Fruit fly (Drosophila melanogaster) whole organism, embryonic: Measurements from ENCODE around the gene Cyp303a1.

Experiments
- Abd-B ChIP-seq: fragments of 200-800 bp; sonication (Bioruptor generic); optimal IDR thresholded peaks from 2 replicates; lab custom pipeline; 2018; ENCODE audit warnings: missing biosample characterization, mild to moderate bottlenecking, missing genetic modification characterization, moderate library complexity
- Bdp1 ChIP-seq: fragments of 200-800 bp; sonication (Bioruptor generic); optimal IDR thresholded peaks from 3 replicates; lab custom pipeline; 2016; ENCODE audit warnings: missing biosample characterization, missing genetic modification characterization
- CG10147 ChIP-seq: fragments of 200-800 bp; sonication (Bioruptor generic); optimal IDR thresholded peaks from 2 replicates; lab custom pipeline; 2019; ENCODE audit warnings: missing biosample characterization, mild to moderate bottlenecking, missing genetic modification characterization, moderate library complexity
- CG12104 ChIP-seq: fragments of 200-800 bp; sonication (Bioruptor generic); optimal IDR thresholded peaks from 3 replicates; lab custom pipeline; 2016; ENCODE audit warnings: missing biosample characterization, missing genetic modification characterization
- CG12236 ChIP-seq: fragments of 200-800 bp; sonication (Bioruptor generic); optimal IDR thresholded peaks from 2 replicates; lab custom pipeline; 2016; ENCODE audit warnings: missing biosample characterization, missing genetic modification characterization
- CG13424 ChIP-seq: fragments of 200-800 bp; sonication (Bioruptor generic); optimal IDR thresholded peaks from 2 replicates; lab custom pipeline; 2019; ENCODE audit warnings: missing biosample characterization, mild to moderate bottlenecking, missing genetic modification characterization, moderate library complexity
- CG15601 ChIP-seq: fragments of 200-800 bp; sonication (Bioruptor generic); optimal IDR thresholded peaks from 3 replicates; lab custom pipeline; 2019; ENCODE audit warnings: missing biosample characterization, mild to moderate bottlenecking, missing genetic modification characterization, moderate library complexity
- CG17385 ChIP-seq: fragments of 200-800 bp; sonication (Bioruptor generic); optimal IDR thresholded peaks from 3 replicates; lab custom pipeline; 2018; ENCODE audit warnings: missing biosample characterization, mild to moderate bottlenecking, missing genetic modification characterization
- CG18262 ChIP-seq: fragments of 200-800 bp; optimal IDR thresholded peaks from 3 replicates; lab custom pipeline; 2019; ENCODE audit warnings: missing biosample characterization, mild to moderate bottlenecking, missing genetic modification characterization, moderate library complexity
- CG2116 ChIP-seq: fragments of 200-800 bp; sonication (Bioruptor generic); optimal IDR thresholded peaks from 3 replicates; lab custom pipeline; 2018; ENCODE audit warnings: missing biosample characterization, mild to moderate bottlenecking, missing genetic modification characterization
- CG2199 ChIP-seq: fragments of 200-800 bp; sonication (Bioruptor generic); IDR thresholded peaks from 3 replicates; pipeline ENCODE4 v1.3.6; 2022; ENCODE audit warnings: missing biosample characterization, missing genetic modification characterization
- CG30020 ChIP-seq: fragments of 200-800 bp; optimal IDR thresholded peaks from 2 replicates; lab custom pipeline; 2019; ENCODE audit warnings: missing biosample characterization, mild to moderate bottlenecking, missing genetic modification characterization, moderate library complexity
- CG31388 ChIP-seq: fragments of 200-800 bp; sonication (Bioruptor generic); optimal IDR thresholded peaks from 2 replicates; lab custom pipeline; 2016; ENCODE audit warnings: missing biosample characterization, missing genetic modification characterization
- CG33557 ChIP-seq: fragments of 200-800 bp; sonication (Bioruptor generic); optimal IDR thresholded peaks from 2 replicates; lab custom pipeline; 2019; ENCODE audit warnings: missing biosample characterization, mild to moderate bottlenecking, missing genetic modification characterization, moderate library complexity
- CG3407 ChIP-seq: fragments of 200-800 bp; sonication (Bioruptor generic); optimal IDR thresholded peaks from 2 replicates; lab custom pipeline; 2018; ENCODE audit warnings: missing biosample characterization, mild to moderate bottlenecking, missing genetic modification characterization
- CG34376 ChIP-seq: fragments of 200-800 bp; sonication (Bioruptor generic); optimal IDR thresholded peaks from 2 replicates; lab custom pipeline; 2018; ENCODE audit warnings: missing biosample characterization, mild to moderate bottlenecking, missing genetic modification characterization
- CG7372 ChIP-seq: fragments of 200-800 bp; sonication (Bioruptor generic); IDR thresholded peaks from 2 replicates; pipeline ENCODE4 v1.3.6; 2022; ENCODE audit warnings: missing biosample characterization, missing genetic modification characterization
- CG9609 ChIP-seq: fragments of 200-800 bp; sonication (Bioruptor generic); optimal IDR thresholded peaks from 3 replicates; lab custom pipeline; 2016; ENCODE audit warnings: missing biosample characterization, missing genetic modification characterization
- CrebB ChIP-seq: fragments of 200-800 bp; sonication (Bioruptor generic); optimal IDR thresholded peaks from 3 replicates; lab custom pipeline; 2018; ENCODE audit warnings: missing biosample characterization, mild to moderate bottlenecking, missing genetic modification characterization
- Dfd ChIP-seq, 2 experiments: fragments of >200 bp; optimal IDR thresholded peaks; 2 replicates each; lab custom pipeline; 2017; ENCODE audit warnings: missing biosample characterization in 2 of 2, missing genetic modification characterization in 2 of 2
- GATAe ChIP-seq: fragments of 200-800 bp; sonication (Bioruptor generic); conservative IDR thresholded peaks from 2 replicates; pipeline ENCODE4 v1.3.6; 2022; ENCODE audit warnings: missing biosample characterization, missing genetic modification characterization
- HLH54F ChIP-seq: fragments of 200-800 bp; sonication (Bioruptor generic); optimal IDR thresholded peaks from 3 replicates; lab custom pipeline; 2016; ENCODE audit warnings: missing biosample characterization, missing genetic modification characterization
- NK7.1 ChIP-seq: fragments of 200-800 bp; sonication (Bioruptor generic); optimal IDR thresholded peaks from 3 replicates; lab custom pipeline; 2016; ENCODE audit warnings: missing biosample characterization, missing genetic modification characterization
- NfI ChIP-seq: fragments of 200-800 bp; sonication (Bioruptor generic); optimal IDR thresholded peaks from 3 replicates; lab custom pipeline; 2018; ENCODE audit warnings: missing biosample characterization, mild to moderate bottlenecking, missing genetic modification characterization, moderate library complexity
- Sox100B ChIP-seq: fragments of 200-800 bp; sonication (Bioruptor generic); optimal IDR thresholded peaks from 3 replicates; lab custom pipeline; 2018; ENCODE audit warnings: missing biosample characterization, mild to moderate bottlenecking, missing genetic modification characterization
- Ssrp ChIP-seq: fragments of 200-800 bp; sonication (Bioruptor generic); optimal IDR thresholded peaks from 2 replicates; lab custom pipeline; 2018; ENCODE audit warnings: missing biosample characterization, mild to moderate bottlenecking, missing genetic modification characterization, moderate library complexity
- Xbp1 ChIP-seq: fragments of 200-800 bp; sonication (Bioruptor generic); optimal IDR thresholded peaks from 3 replicates; lab custom pipeline; 2016; ENCODE audit warnings: missing biosample characterization, mild to moderate bottlenecking, missing genetic modification characterization
- az2 ChIP-seq: fragments of 200-800 bp; sonication (Bioruptor generic); optimal IDR thresholded peaks from 3 replicates; lab custom pipeline; 2016; ENCODE audit warnings: missing biosample characterization, missing genetic modification characterization
- btn ChIP-seq: fragments of 200-800 bp; sonication (Bioruptor generic); optimal IDR thresholded peaks from 2 replicates; lab custom pipeline; 2016; ENCODE audit warnings: missing biosample characterization, missing genetic modification characterization
- cas ChIP-seq: fragments of 200-800 bp; sonication (Bioruptor generic); IDR thresholded peaks from 2 replicates; pipeline ENCODE4 v1.3.6; 2022; ENCODE audit warnings: missing biosample characterization, missing genetic modification characterization
- crc ChIP-seq: fragments of 200-800 bp; sonication (Bioruptor generic); optimal IDR thresholded peaks from 2 replicates; lab custom pipeline; 2016; ENCODE audit warnings: missing biosample characterization, missing genetic modification characterization
- da ChIP-seq: fragments of 200-800 bp; sonication (Bioruptor generic); optimal IDR thresholded peaks from 2 replicates; lab custom pipeline; 2016; ENCODE audit warnings: missing biosample characterization, missing genetic modification characterization
- gem ChIP-seq: fragments of 200-800 bp; sonication (Bioruptor generic); optimal IDR thresholded peaks from 2 replicates; lab custom pipeline; 2019; ENCODE audit warnings: missing biosample characterization, mild to moderate bottlenecking, missing genetic modification characterization, moderate library complexity
- gsb ChIP-seq: fragments of 200-800 bp; sonication (Bioruptor generic); IDR thresholded peaks from 2 replicates; pipeline ENCODE4 v1.3.6; 2022; ENCODE audit warnings: missing biosample characterization, missing genetic modification characterization
- hth ChIP-seq: fragments of >200 bp; optimal IDR thresholded peaks from 2 replicates; lab custom pipeline; 2017; ENCODE audit warnings: inconsistent platforms
- jigr1 ChIP-seq: fragments of 200-800 bp; sonication (Bioruptor generic); IDR thresholded peaks from 3 replicates; pipeline ENCODE4 v1.3.6; 2022; ENCODE audit warnings: missing biosample characterization, missing genetic modification characterization
- kni ChIP-seq: fragments of 200-800 bp; sonication (Bioruptor generic); optimal IDR thresholded peaks from 3 replicates; lab custom pipeline; 2017; ENCODE audit warnings: mild to moderate bottlenecking, missing biosample characterization, missing genetic modification reagents, missing genetic modification characterization
- lab ChIP-seq: fragments of 200-800 bp; sonication (Bioruptor generic); optimal IDR thresholded peaks from 3 replicates; lab custom pipeline; 2017; ENCODE audit warnings: missing biosample characterization, missing genetic modification characterization, mild to moderate bottlenecking, moderate library complexity, missing genetic modification reagents
- lmd ChIP-seq: fragments of 200-800 bp; sonication (Bioruptor generic); IDR thresholded peaks from 2 replicates; pipeline ENCODE4 v1.3.6; 2022; ENCODE audit warnings: missing biosample characterization, missing genetic modification characterization
- nom ChIP-seq: fragments of 200-800 bp; sonication (Bioruptor generic); optimal IDR thresholded peaks from 2 replicates; lab custom pipeline; 2017; ENCODE audit warnings: missing biosample characterization, missing genetic modification characterization, mild to moderate bottlenecking, moderate library complexity, missing genetic modification reagents
- odd ChIP-seq: fragments of 200-800 bp; sonication (Bioruptor generic); optimal IDR thresholded peaks from 2 replicates; lab custom pipeline; 2017; ENCODE audit warnings: missing biosample characterization, mild to moderate bottlenecking, missing genetic modification characterization
- pros ChIP-seq: fragments of 200-800 bp; sonication (Bioruptor generic); optimal IDR thresholded peaks from 3 replicates; lab custom pipeline; 2019; ENCODE audit warnings: missing biosample characterization, mild to moderate bottlenecking, missing genetic modification characterization, moderate library complexity
- pzg ChIP-seq: fragments of 200-800 bp; sonication (Bioruptor generic); optimal IDR thresholded peaks from 3 replicates; lab custom pipeline; 2018; ENCODE audit warnings: missing biosample characterization, mild to moderate bottlenecking, missing genetic modification characterization, moderate library complexity
- sd ChIP-seq: fragments of 200-800 bp; sonication (Bioruptor generic); optimal IDR thresholded peaks from 3 replicates; lab custom pipeline; 2018; ENCODE audit warnings: missing biosample characterization, mild to moderate bottlenecking, missing genetic modification characterization, moderate library complexity
- slbo ChIP-seq: fragments of 200-800 bp; sonication (Bioruptor generic); IDR thresholded peaks from 2 replicates; pipeline ENCODE4 v1.3.6; 2022; ENCODE audit warnings: missing biosample characterization, missing genetic modification characterization
- slou ChIP-seq: fragments of 200-800 bp; sonication (Bioruptor generic); optimal IDR thresholded peaks from 3 replicates; lab custom pipeline; 2016; ENCODE audit warnings: missing biosample characterization, missing genetic modification characterization
- stwl ChIP-seq: fragments of 200-800 bp; sonication (Bioruptor generic); optimal IDR thresholded peaks from 3 replicates; lab custom pipeline; 2018; ENCODE audit warnings: missing biosample characterization, mild to moderate bottlenecking, missing genetic modification characterization, moderate library complexity
- trh ChIP-seq: fragments of 200-800 bp; sonication (Bioruptor generic); optimal IDR thresholded peaks from 2 replicates; lab custom pipeline; 2016; ENCODE audit warnings: missing biosample characterization, missing genetic modification characterization
- twi ChIP-seq: fragments of 200-800 bp; optimal IDR thresholded peaks from 2 replicates; lab custom pipeline; 2019; ENCODE audit warnings: missing biosample characterization, mild to moderate bottlenecking, missing genetic modification characterization, moderate library complexity
- zen ChIP-seq: fragments of 200-800 bp; sonication (Bioruptor generic); optimal IDR thresholded peaks from 3 replicates; lab custom pipeline; 2018; ENCODE audit warnings: missing biosample characterization, mild to moderate bottlenecking, missing genetic modification characterization, moderate library complexity

The Cyp303a1 gene

dm6 chr2L:16255232-16256117, 38.5 kb upstream of the Cyp303a1 start (continued):
- TF ChIP-seq Xbp1 (GFP tag; lab: Kevin White, UChicago) = no peak
- TF ChIP-seq CrebB (tag; lab: Kevin White, UChicago) = no peak
- no peak for TF ChIP-seq CG10147
- TF ChIP-seq CG7372 (GFP tag; lab: Robert Waterston, UW) = no peak
- TF ChIP-seq NfI = no peak
- TF ChIP-seq HLH54F (GFP tag; lab: Kevin White, UChicago) = no peak
- TF ChIP-seq kni (GFP tag; lab: Kevin White, UChicago) = peak; percentile 48
- TF ChIP-seq cas (GFP tag; lab: Robert Waterston, UW) = no peak
- no peak for TF ChIP-seq jigr1 (GFP tag; lab: Robert Waterston, UW)
- TF ChIP-seq gsb = no peak
- TF ChIP-seq slou (GFP tag; lab: Kevin White, UChicago) = no peak
- peak; percentile 51 for TF ChIP-seq stwl
- peak; percentile 39 for TF ChIP-seq CG15601 (tag; lab: Kevin White, UChicago)
- peak; percentile 21 for TF ChIP-seq pros (GFP tag; lab: Kevin White, UChicago)
- no peak for TF ChIP-seq trh (GFP tag; lab: Kevin White, UChicago)
- TF ChIP-seq zen = no peak
- no peak for TF ChIP-seq crc
- no peak for TF ChIP-seq CG12104
- TF ChIP-seq CG30020 (tag; lab: Kevin White, UChicago) = no peak
- no peak for TF ChIP-seq CG3407
- TF ChIP-seq da (GFP tag; lab: Kevin White, UChicago) = no peak
- TF ChIP-seq NK7.1 (GFP tag; lab: Kevin White, UChicago) = no peak
- no peak for TF ChIP-seq btn (GFP tag; lab: Kevin White, UChicago)
- TF ChIP-seq az2 (GFP tag; lab: Kevin White, UChicago) = no peak
- TF ChIP-seq Ssrp (tag; lab: Kevin White, UChicago) = no peak
- peak; percentile 78 for TF ChIP-seq nom (GFP tag; lab: Kevin White, UChicago)
- no peak for TF ChIP-seq CG13424 (tag; lab: Kevin White, UChicago)
- TF ChIP-seq CG12236 (GFP tag; lab: Kevin White, UChicago) = no peak
- TF ChIP-seq Sox100B (GFP tag; lab: Kevin White, UChicago) = no peak
- no peak for TF ChIP-seq CG33557 (GFP tag; lab: Kevin White, UChicago)
- TF ChIP-seq pzg (GFP tag; lab: Kevin White, UChicago) = no peak
- TF ChIP-seq CG18262 = no peak
- TF ChIP-seq CG9609 (GFP tag; lab: Kevin White, UChicago) = no peak
- TF ChIP-seq twi (tag; lab: Kevin White, UChicago) = no peak
- no peak for TF ChIP-seq hth (lab: Kevin White, UChicago)
- peak; percentile 70; the same call in 1 of the 3 replicates for TF ChIP-seq CG2199 (GFP tag; lab: Robert Waterston, UW)
- TF ChIP-seq CG31388 = no peak
- peak; percentile 88 for TF ChIP-seq sd (tag; lab: Kevin White, UChicago)
- no peak for TF ChIP-seq Dfd (GFP tag; optimal IDR thresholded peaks at IDR 0.05; lab: Kevin White, UChicago)
- no peak for TF ChIP-seq slbo (GFP tag; lab: Robert Waterston, UW)
- no peak for TF ChIP-seq lmd
- no peak for TF ChIP-seq Abd-B (GFP tag; lab: Kevin White, UChicago)
- peak; percentile 11 for TF ChIP-seq lab (GFP tag; lab: Kevin White, UChicago)
- TF ChIP-seq odd (GFP tag; lab: Kevin White, UChicago) = no peak
- peak; percentile 36 for TF ChIP-seq CG34376 (GFP tag; lab: Kevin White, UChicago)
- no peak for TF ChIP-seq Bdp1
- TF ChIP-seq GATAe (GFP tag; lab: Robert Waterston, UW) = no peak
- TF ChIP-seq gem (tag; lab: Kevin White, UChicago) = peak; percentile 76
- no peak for TF ChIP-seq CG17385
- no peak for TF ChIP-seq CG2116 (GFP tag; lab: Kevin White, UChicago)
